Fruit fly (Drosophila melanogaster) whole organism, embryonic: Measurements from ENCODE around the gene CG5665.
A peak's percentile ranks its signal among the peaks of the same experiment; 100 is the strongest.

ENCODE experiments used
- BEAF-32 ChIP-seq: fragments of 200-800 bp; sonication (Bioruptor generic); optimal IDR thresholded peaks from 3 replicates; lab custom pipeline; 2017; ENCODE audit warnings: missing biosample characterization, missing genetic modification characterization, mild to moderate bottlenecking, moderate library complexity, missing genetic modification reagents
- CG11504 ChIP-seq: fragments of 200-800 bp; sonication (Bioruptor generic); optimal IDR thresholded peaks from 3 replicates; lab custom pipeline; 2019; ENCODE audit warnings: missing biosample characterization, mild to moderate bottlenecking, missing genetic modification characterization, moderate library complexity
- CG13424 ChIP-seq: fragments of 200-800 bp; sonication (Bioruptor generic); optimal IDR thresholded peaks from 2 replicates; lab custom pipeline; 2019; ENCODE audit warnings: missing biosample characterization, mild to moderate bottlenecking, missing genetic modification characterization, moderate library complexity
- CG15073 ChIP-seq: fragments of 200-800 bp; sonication (Bioruptor generic); optimal IDR thresholded peaks from 2 replicates; lab custom pipeline; 2016; ENCODE audit warnings: missing biosample characterization, missing genetic modification characterization
- CG15696 ChIP-seq: fragments of 200-800 bp; sonication (Bioruptor generic); optimal IDR thresholded peaks from 2 replicates; lab custom pipeline; 2019; ENCODE audit warnings: missing biosample characterization, mild to moderate bottlenecking, missing genetic modification characterization, moderate library complexity
- CG17568 ChIP-seq: fragments of 200-800 bp; sonication (Bioruptor generic); optimal IDR thresholded peaks from 2 replicates; lab custom pipeline; 2018; ENCODE audit warnings: missing biosample characterization, mild to moderate bottlenecking, missing genetic modification characterization, moderate library complexity
- CG1832 ChIP-seq: fragments of 200-800 bp; sonication (Bioruptor generic); optimal IDR thresholded peaks from 2 replicates; lab custom pipeline; 2017; ENCODE audit warnings: missing biosample characterization, mild to moderate bottlenecking, missing genetic modification characterization, inconsistent platforms
- CG18764 ChIP-seq: fragments of 200-800 bp; sonication (Bioruptor generic); optimal IDR thresholded peaks from 3 replicates; lab custom pipeline; 2016; ENCODE audit warnings: missing biosample characterization, missing genetic modification characterization
- CG3163 ChIP-seq: fragments of 200-800 bp; sonication (Bioruptor generic); optimal IDR thresholded peaks from 3 replicates; lab custom pipeline; 2016; ENCODE audit warnings: missing biosample characterization, missing genetic modification characterization
- CG32767 ChIP-seq: fragments of 200-800 bp; sonication (Bioruptor generic); IDR thresholded peaks from 2 replicates; pipeline ENCODE4 v1.3.6; 2022; ENCODE audit warnings: missing biosample characterization, missing genetic modification characterization
- CG3847 ChIP-seq: fragments of 200-800 bp; sonication (Bioruptor generic); IDR thresholded peaks from 2 replicates; pipeline ENCODE4 v1.3.6; 2022; ENCODE audit warnings: missing biosample characterization, missing genetic modification characterization
- CG4404 ChIP-seq: fragments of 200-800 bp; sonication (Bioruptor generic); IDR thresholded peaks from 2 replicates; pipeline ENCODE4 v1.3.6; 2022; ENCODE audit warnings: missing biosample characterization, missing genetic modification characterization
- CG4707 ChIP-seq: fragments of 200-800 bp; sonication (Bioruptor generic); optimal IDR thresholded peaks from 2 replicates; lab custom pipeline; 2018; ENCODE audit warnings: missing biosample characterization, mild to moderate bottlenecking, missing genetic modification characterization, moderate library complexity
- CG6765 ChIP-seq: fragments of 200-800 bp; sonication (Bioruptor generic); optimal IDR thresholded peaks from 3 replicates; lab custom pipeline; 2017; ENCODE audit warnings: missing biosample characterization, mild to moderate bottlenecking, missing genetic modification characterization
- CG7556 ChIP-seq: fragments of 200-800 bp; sonication (Bioruptor generic); optimal IDR thresholded peaks from 2 replicates; lab custom pipeline; 2017; ENCODE audit warnings: missing biosample characterization, mild to moderate bottlenecking, missing genetic modification characterization
- CG7963 ChIP-seq: fragments of 200-800 bp; sonication (Bioruptor generic); IDR thresholded peaks from 3 replicates; pipeline ENCODE4 v1.3.6; 2022; ENCODE audit warnings: missing biosample characterization, missing genetic modification characterization; ENCODE audit not compliant: partially characterized antibody
- CG8478 ChIP-seq: fragments of >200 bp; optimal IDR thresholded peaks from 2 replicates; lab custom pipeline; 2018
- HLH3B ChIP-seq: fragments of 200-800 bp; sonication (Bioruptor generic); IDR thresholded peaks from 2 replicates; pipeline ENCODE4 v1.3.6; 2022; ENCODE audit warnings: missing biosample characterization, missing genetic modification characterization
- Hr78 ChIP-seq, 2 experiments: fragments of 200-800 bp in 1 of 2; fragments of >200 bp in 1 of 2; sonication (Bioruptor generic) in 1 of 2; optimal IDR thresholded peaks; 2 replicates each; lab custom pipeline; 2017 to 2019; ENCODE audit warnings: missing biosample characterization in 2 of 2, missing genetic modification characterization in 2 of 2, mild to moderate bottlenecking in 1 of 2, moderate library complexity in 1 of 2
- MESR4 ChIP-seq: fragments of 200-800 bp; sonication (Bioruptor generic); optimal IDR thresholded peaks from 2 replicates; lab custom pipeline; 2018; ENCODE audit warnings: missing biosample characterization, mild to moderate bottlenecking, missing genetic modification characterization, moderate library complexity
- Nf-YC ChIP-seq: fragments of 200-800 bp; optimal IDR thresholded peaks from 3 replicates; lab custom pipeline; 2019; ENCODE audit warnings: missing biosample characterization, mild to moderate bottlenecking, missing genetic modification characterization, moderate library complexity
- Scr ChIP-seq: fragments of 200-800 bp; sonication (Bioruptor generic); IDR thresholded peaks from 2 replicates; pipeline ENCODE4 v1.3.6; 2022; ENCODE audit warnings: missing biosample characterization, missing genetic modification characterization; ENCODE audit not compliant: partially characterized antibody
- Sry-δ ChIP-seq: fragments of 200-800 bp; sonication (Bioruptor generic); optimal IDR thresholded peaks from 2 replicates; lab custom pipeline; 2016; ENCODE audit warnings: missing biosample characterization, missing genetic modification characterization
- Ssrp ChIP-seq: fragments of 200-800 bp; sonication (Bioruptor generic); optimal IDR thresholded peaks from 2 replicates; lab custom pipeline; 2018; ENCODE audit warnings: missing biosample characterization, mild to moderate bottlenecking, missing genetic modification characterization, moderate library complexity
- Tbp ChIP-seq: fragments of >200 bp; optimal IDR thresholded peaks from 2 replicates; lab custom pipeline; 2018; ENCODE audit warnings: missing biosample characterization, missing genetic modification characterization
- Trl ChIP-seq, 3 experiments: fragments of >200 bp in 2 of 3; fragments of 200-800 bp in 1 of 3; sonication (Bioruptor generic) in 1 of 3; optimal IDR thresholded peaks; 2 replicates in 1 of 3; 3 replicates in 2 of 3; lab custom pipeline; 2016 to 2017; ENCODE audit warnings: missing biosample characterization in 1 of 3, missing genetic modification characterization in 1 of 3
- Vsx1 ChIP-seq: fragments of 200-800 bp; sonication (Bioruptor generic); optimal IDR thresholded peaks from 2 replicates; lab custom pipeline; 2017; ENCODE audit warnings: missing biosample characterization, mild to moderate bottlenecking, missing genetic modification characterization, missing genetic modification reagents
- ash1 ChIP-seq: fragments of 200-800 bp; sonication (Bioruptor generic); optimal IDR thresholded peaks from 2 replicates; lab custom pipeline; 2018; ENCODE audit warnings: missing biosample characterization, mild to moderate bottlenecking, missing genetic modification characterization
- bbx ChIP-seq: fragments of 200-800 bp; sonication (Bioruptor generic); IDR thresholded peaks from 2 replicates; pipeline ENCODE4 v1.3.6; 2022; ENCODE audit warnings: missing biosample characterization, missing genetic modification characterization; ENCODE audit not compliant: partially characterized antibody
- chif ChIP-seq, 2 experiments: fragments of 200-800 bp; sonication (Bioruptor generic); optimal IDR thresholded peaks; 3 replicates each; lab custom pipeline; 2016; ENCODE audit warnings: missing biosample characterization in 2 of 2, missing genetic modification characterization in 2 of 2
- croc ChIP-seq: fragments of 200-800 bp; sonication (Bioruptor generic); conservative IDR thresholded peaks from 3 replicates; pipeline ENCODE4 v1.3.6; 2022; ENCODE audit warnings: missing biosample characterization, missing genetic modification characterization
- hbn ChIP-seq: fragments of 200-800 bp; sonication (Bioruptor generic); IDR thresholded peaks from 2 replicates; pipeline ENCODE4 v1.3.6; 2022; ENCODE audit warnings: missing biosample characterization, missing genetic modification characterization; ENCODE audit not compliant: partially characterized antibody
- lbe ChIP-seq: fragments of 200-800 bp; sonication (Bioruptor generic); optimal IDR thresholded peaks from 2 replicates; lab custom pipeline; 2016; ENCODE audit warnings: missing biosample characterization, mild to moderate bottlenecking, missing genetic modification characterization
- mirr ChIP-seq: fragments of 200-800 bp; sonication (Bioruptor generic); optimal IDR thresholded peaks from 3 replicates; lab custom pipeline; 2018; ENCODE audit warnings: missing biosample characterization, mild to moderate bottlenecking, missing genetic modification characterization
- mld ChIP-seq: fragments of 200-800 bp; sonication (Bioruptor generic); IDR thresholded peaks from 3 replicates; pipeline ENCODE4 v1.3.6; 2022; ENCODE audit warnings: missing biosample characterization, missing genetic modification characterization; ENCODE audit not compliant: partially characterized antibody
- nerfin-1 ChIP-seq: fragments of 200-800 bp; sonication (Bioruptor generic); optimal IDR thresholded peaks from 3 replicates; lab custom pipeline; 2019; ENCODE audit warnings: missing biosample characterization, mild to moderate bottlenecking, missing genetic modification characterization, moderate library complexity
- pfk ChIP-seq: fragments of 200-800 bp; sonication (Bioruptor generic); optimal IDR thresholded peaks from 2 replicates; lab custom pipeline; 2018; ENCODE audit warnings: missing biosample characterization, mild to moderate bottlenecking, missing genetic modification characterization, moderate library complexity
- row ChIP-seq: fragments of 200-800 bp; sonication (Bioruptor generic); IDR thresholded peaks from 3 replicates; pipeline ENCODE4 v1.3.6; 2022; ENCODE audit warnings: missing biosample characterization, missing genetic modification characterization
- sim ChIP-seq: fragments of 200-800 bp; sonication (Bioruptor generic); IDR thresholded peaks from 2 replicates; pipeline ENCODE4 v1.3.6; 2022; ENCODE audit warnings: missing biosample characterization, missing genetic modification characterization
- sima ChIP-seq: fragments of 200-800 bp; sonication (Bioruptor generic); optimal IDR thresholded peaks from 2 replicates; lab custom pipeline; 2016; ENCODE audit warnings: missing biosample characterization, missing genetic modification characterization
- sna ChIP-seq: fragments of 200-800 bp; sonication (Bioruptor generic); IDR thresholded peaks from 2 replicates; pipeline ENCODE4 v1.3.6; 2022; ENCODE audit warnings: missing biosample characterization, missing genetic modification characterization; ENCODE audit not compliant: partially characterized antibody
- stwl ChIP-seq: fragments of 200-800 bp; sonication (Bioruptor generic); optimal IDR thresholded peaks from 3 replicates; lab custom pipeline; 2018; ENCODE audit warnings: missing biosample characterization, mild to moderate bottlenecking, missing genetic modification characterization, moderate library complexity
- tup ChIP-seq: fragments of 200-800 bp; sonication (Bioruptor generic); optimal IDR thresholded peaks from 2 replicates; lab custom pipeline; 2016; ENCODE audit warnings: missing biosample characterization, mild to moderate bottlenecking, missing genetic modification characterization, moderate library complexity
- vvl ChIP-seq: fragments of 200-800 bp; sonication (Bioruptor generic); IDR thresholded peaks from 2 replicates; pipeline ENCODE4 v1.3.6; 2022; ENCODE audit warnings: missing biosample characterization, missing genetic modification characterization
- z ChIP-seq: fragments of 200-800 bp; sonication (Bioruptor generic); IDR thresholded peaks from 3 replicates; pipeline ENCODE4 v1.3.6; 2022; ENCODE audit warnings: missing biosample characterization, missing genetic modification characterization
- zf30C ChIP-seq: fragments of 200-800 bp; sonication (Bioruptor generic); optimal IDR thresholded peaks from 3 replicates; lab custom pipeline; 2018; ENCODE audit warnings: missing biosample characterization, mild to moderate bottlenecking, missing genetic modification characterization
- zfh2 ChIP-seq: fragments of 200-800 bp; sonication (Bioruptor generic); optimal IDR thresholded peaks from 2 replicates; lab custom pipeline; 2016; ENCODE audit warnings: missing biosample characterization, missing genetic modification characterization

Gene CG5665

DNA sequence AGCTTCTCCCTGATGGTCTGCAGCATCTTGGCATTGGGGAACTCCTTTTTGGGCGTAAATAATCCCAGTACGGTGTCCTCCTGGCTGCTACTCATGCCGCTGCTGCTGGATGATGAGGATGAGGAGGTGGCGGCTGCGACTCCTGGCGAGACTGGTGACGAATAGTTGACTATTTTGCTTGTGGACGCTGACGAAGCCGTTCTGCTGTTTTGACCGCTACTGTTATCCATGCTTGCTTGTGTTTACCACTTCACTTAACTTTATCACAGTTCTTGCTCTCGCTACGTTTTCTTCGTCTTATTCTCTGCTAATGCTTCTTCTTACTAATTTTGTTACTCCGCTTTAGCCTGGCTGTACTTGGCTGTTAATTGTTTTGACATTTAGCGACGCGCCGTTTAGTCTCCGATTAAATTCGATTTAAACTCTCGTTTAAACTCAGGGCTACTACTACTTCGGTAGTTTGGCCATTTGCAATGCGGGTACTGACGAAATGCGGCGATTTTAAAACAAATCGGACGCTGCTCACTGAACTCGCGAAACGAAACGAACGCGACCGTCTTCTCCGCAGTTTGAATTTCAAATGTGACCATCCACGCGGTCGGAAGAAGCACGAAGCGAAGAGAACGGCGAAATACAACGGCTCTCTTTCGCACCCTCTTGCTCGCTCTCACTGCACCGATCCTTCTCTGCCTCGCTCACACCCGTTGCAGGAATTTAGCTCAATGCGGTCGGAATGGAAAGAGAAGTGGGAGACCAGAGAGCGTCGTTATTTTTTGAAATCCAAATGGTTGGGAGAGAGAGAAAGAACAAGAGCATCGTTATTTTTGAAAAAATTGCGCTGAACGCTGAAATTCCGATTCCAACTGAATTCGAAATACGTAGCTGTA, 43.0 kb downstream of the CG5665 start, which contains the start of gene trbl (continued):
- peak; percentile 56; the same call in 1 of the 2 replicates for TF ChIP-seq vvl (GFP tag; lab: Robert Waterston, UW)
- peak; percentile 31 for TF ChIP-seq stwl
- peak; percentile 38 for TF ChIP-seq zf30C
- no peak for TF ChIP-seq Ssrp
- peak; percentile 8 for TF ChIP-seq CG7556 (GFP tag; lab: Kevin White, UChicago)
- TF ChIP-seq CG15073 (GFP tag; lab: Kevin White, UChicago): peak; percentile 92
- no peak for TF ChIP-seq CG3847 (GFP tag; lab: Robert Waterston, UW)
- TF ChIP-seq tup (GFP tag; lab: Kevin White, UChicago): no peak
- TF ChIP-seq CG15696 (tag; lab: Kevin White, UChicago): no peak
- TF ChIP-seq CG4707 (GFP tag; lab: Kevin White, UChicago): peak; percentile 26
- no peak for TF ChIP-seq sima (GFP tag; lab: Kevin White, UChicago)
- peak; percentile 97 for TF ChIP-seq CG1832 (GFP tag; lab: Kevin White, UChicago)
- no peak for TF ChIP-seq Tbp (GFP tag; lab: Kevin White, UChicago)
- TF ChIP-seq mld (GFP tag; lab: Robert Waterston, UW): peak; percentile 90
- TF ChIP-seq Sry-δ (GFP tag; lab: Kevin White, UChicago): no peak
- TF ChIP-seq bbx: peak; percentile 96
- peak; percentile 59 for TF ChIP-seq Nf-YC (tag; lab: Kevin White, UChicago)
- TF ChIP-seq Vsx1 (GFP tag; lab: Kevin White, UChicago): peak; percentile 22
- 0 out of 2 replicates have a peak, but pooled peaks have one; percentile 55 for TF ChIP-seq sna (GFP tag; lab: Robert Waterston, UW)
- peak; percentile 50 for TF ChIP-seq hbn (GFP tag; lab: Robert Waterston, UW)
- TF ChIP-seq z: peak; percentile 62; the same call in 1 of the 3 replicates
- no peak for TF ChIP-seq zfh2
- TF ChIP-seq CG18764 (GFP tag; lab: Kevin White, UChicago): no peak
- TF ChIP-seq chif (GFP tag; optimal IDR thresholded peaks at IDR 0.05; lab: Kevin White, UChicago): peak in 1 of 2 experiments; percentile 35
- peak; percentile 99 for TF ChIP-seq CG3163 (GFP tag; lab: Kevin White, UChicago)
- peak; percentile 49 for TF ChIP-seq CG8478
- peak; percentile 52 for TF ChIP-seq pfk
- no peak for TF ChIP-seq HLH3B
- TF ChIP-seq CG7963 (GFP tag; lab: Robert Waterston, UW): peak; percentile 80; the same call in 2 of the 3 replicates
- TF ChIP-seq CG13424: peak; percentile 6
- peak in 1 of 2 experiments; percentile 44 for TF ChIP-seq Hr78 (GFP tag; optimal IDR thresholded peaks at IDR 0.05; lab: Kevin White, UChicago)
- peak; percentile 5 for TF ChIP-seq BEAF-32
- TF ChIP-seq row (GFP tag; lab: Robert Waterston, UW): peak; percentile 9; the same call in 1 of the 3 replicates
- TF ChIP-seq mirr: peak; percentile 54
- TF ChIP-seq MESR4 (GFP tag; lab: Kevin White, UChicago): peak; percentile 37
- no peak for TF ChIP-seq sim (GFP tag; lab: Robert Waterston, UW)
- no peak for TF ChIP-seq ash1
- TF ChIP-seq CG32767 (GFP tag; lab: Robert Waterston, UW): no peak; the same call in 1 of the 2 replicates
- peak; percentile 97 to 98 for TF ChIP-seq Trl (optimal IDR thresholded peaks at IDR 0.05; lab: Kevin White, UChicago)
- peak; percentile 80 for TF ChIP-seq Trl (GFP tag; optimal IDR thresholded peaks at IDR 0.05; lab: Kevin White, UChicago)
- TF ChIP-seq CG17568 (GFP tag; lab: Kevin White, UChicago): peak; percentile 18
- TF ChIP-seq CG11504 (tag; lab: Kevin White, UChicago): peak; percentile 12
- TF ChIP-seq CG4404 (GFP tag; lab: Robert Waterston, UW): no peak
- TF ChIP-seq Scr: peak; percentile 57
- TF ChIP-seq CG6765: peak; percentile 43
- peak; percentile 100 for TF ChIP-seq nerfin-1
- TF ChIP-seq croc (GFP tag; lab: Robert Waterston, UW): no peak
- TF ChIP-seq lbe (GFP tag; lab: Kevin White, UChicago): peak; percentile 10
